Worm (Caenorhabditis elegans): ENCODE results near the gene oxy-4.

Gene oxy-4

ce11 chrIII:5201267-5201666 lies 42.7 kb upstream of the oxy-4 start (continued):
- TF ChIP-seq lin-15B (tag; optimal IDR thresholded peaks at IDR 0.05) (no peak), tra-1 (GFP tag; IDR thresholded peaks at IDR 0.05) (peak; percentile 88), nhr-102 (tag; optimal IDR thresholded peaks at IDR 0.05) (peak; percentile 79)

- TF ChIP-seq mes-2 (tag; optimal IDR thresholded peaks at IDR 0.05; ENCODE audit: poor library complexity, severe bottlenecking), result no peak
- no peak for TF ChIP-seq lin-1 (GFP tag; IDR thresholded peaks at IDR 0.05)
- no peak for TF ChIP-seq gei-8 (GFP tag; optimal IDR thresholded peaks at IDR 0.05)
- 0 out of 2 replicates have a peak, but pooled peaks have one; percentile 34 for TF ChIP-seq lim-7 (GFP tag; IDR thresholded peaks at IDR 0.05)
- TF ChIP-seq lsy-2 (tag; optimal IDR thresholded peaks at IDR 0.05), result peak in 1 of 2 experiments; percentile 28
- TF ChIP-seq F26F4.8 (GFP tag; conservative IDR thresholded peaks at IDR 0.05), result no peak
- no peak for TF ChIP-seq zip-11 (GFP tag; IDR thresholded peaks at IDR 0.05)
- peak in 1 of 2 experiments; percentile 44 for TF ChIP-seq hif-1 (tag; optimal IDR thresholded peaks at IDR 0.05)
- TF ChIP-seq lir-3 (tag; optimal IDR thresholded peaks at IDR 0.05), result no peak
- TF ChIP-seq zfp-3 (GFP tag; conservative IDR thresholded peaks at IDR 0.05), result no peak
- no peak for TF ChIP-seq ama-1 (optimal IDR thresholded peaks at IDR 0.05)
- no peak for TF ChIP-seq attf-4 (tag; optimal IDR thresholded peaks at IDR 0.05)
- no peak for TF ChIP-seq nhr-237 (tag; optimal IDR thresholded peaks at IDR 0.05)
- no peak for TF ChIP-seq dpl-1 (GFP tag; optimal IDR thresholded peaks at IDR 0.05)
- no peak for TF ChIP-seq egl-27 (tag; optimal IDR thresholded peaks at IDR 0.05)
- TF ChIP-seq ceh-82 (tag; optimal IDR thresholded peaks at IDR 0.05), result no peak
- no peak for TF ChIP-seq D1046.2 (GFP tag; IDR thresholded peaks at IDR 0.05)
- TF ChIP-seq mdt-29 (GFP tag; IDR thresholded peaks at IDR 0.05), result no peak
- TF ChIP-seq hlh-11 (tag; optimal IDR thresholded peaks at IDR 0.05), result no peak
- TF ChIP-seq T26A8.4 (GFP tag; IDR thresholded peaks at IDR 0.05), result no peak
- no peak for TF ChIP-seq rbr-2 (tag; optimal IDR thresholded peaks at IDR 0.05)
- no peak for TF ChIP-seq ceh-20 (GFP tag; IDR thresholded peaks at IDR 0.05)
- TF ChIP-seq spr-3 (GFP tag; optimal IDR thresholded peaks at IDR 0.05), result no peak
- TF ChIP-seq nhr-111 (GFP tag; optimal IDR thresholded peaks at IDR 0.05), result no peak
- TF ChIP-seq ZK546.5 (tag; optimal IDR thresholded peaks at IDR 0.05), result no peak
- TF ChIP-seq arid-1 (GFP tag; conservative IDR thresholded peaks at IDR 0.05), result no peak
- no peak for TF ChIP-seq aly-2 (tag; optimal IDR thresholded peaks at IDR 0.05)
- TF ChIP-seq dmd-6 (GFP tag; IDR thresholded peaks at IDR 0.05), result peak; percentile 34; the same call in 1 of the 2 replicates
- peak; percentile 60 for TF ChIP-seq dve-1 (tag; optimal IDR thresholded peaks at IDR 0.05; ENCODE audit: insufficient read depth)
- no peak for TF ChIP-seq ZK337.2 (GFP tag; IDR thresholded peaks at IDR 0.05)
- TF ChIP-seq fkh-10 (GFP tag; optimal IDR thresholded peaks at IDR 0.05), result no peak
- no peak for TF ChIP-seq nhr-48 (tag; optimal IDR thresholded peaks at IDR 0.05)
- no peak for TF ChIP-seq lin-29 (GFP tag; IDR thresholded peaks at IDR 0.05)
- TF ChIP-seq lin-38 (GFP tag; IDR thresholded peaks at IDR 0.05), result no peak
- no peak for TF ChIP-seq madf-9 (GFP tag; conservative IDR thresholded peaks at IDR 0.05)
- TF ChIP-seq mdl-1 (tag; optimal IDR thresholded peaks at IDR 0.05), result no peak
- TF ChIP-seq F10B5.3 (tag; optimal IDR thresholded peaks at IDR 0.05), result no peak
- no peak for TF ChIP-seq daf-8 (GFP tag; IDR thresholded peaks at IDR 0.05)
- peak; percentile 96 for TF ChIP-seq nhr-28 (tag; optimal IDR thresholded peaks at IDR 0.05)
- TF ChIP-seq ztf-11 (tag; optimal IDR thresholded peaks at IDR 0.05), result no peak
- TF ChIP-seq tag-97 (GFP tag; IDR thresholded peaks at IDR 0.05), result no peak
- TF ChIP-seq nhr-76 (tag; optimal IDR thresholded peaks at IDR 0.05), result no peak
- TF ChIP-seq ctbp-1 (GFP tag; IDR thresholded peaks at IDR 0.05), result no peak
- TF ChIP-seq snpc-1.2 (GFP tag; IDR thresholded peaks at IDR 0.05), result no peak
- TF ChIP-seq lin-39 (tag; optimal IDR thresholded peaks at IDR 0.05), result no peak
- no peak for TF ChIP-seq sdz-12 (GFP tag; optimal IDR thresholded peaks at IDR 0.05)
- TF ChIP-seq egl-43 (GFP tag; IDR thresholded peaks at IDR 0.05), result no peak
- TF ChIP-seq pqm-1 (tag; optimal IDR thresholded peaks at IDR 0.05), result peak; percentile 75
Observed at ce11 chrIII:5200349-5200748, 41.8 kb upstream of the oxy-4 start.

Measured in whole organism, L4 larva.